Fruit fly (Drosophila melanogaster) Kc167 (cell line): ENCODE data around the gene nAChRbeta3.

Experiments
- Myc ChIP-seq: fragments of >200 bp; optimal IDR thresholded peaks from 2 replicates; lab custom pipeline; 2017; ENCODE audit warnings: missing external identifiers
- Sin3A ChIP-seq: fragments of >200 bp; optimal IDR thresholded peaks from 2 replicates; lab custom pipeline; 2018; ENCODE audit warnings: missing external identifiers
- h ChIP-seq: fragments of >200 bp; optimal IDR thresholded peaks from 3 replicates; lab custom pipeline; 2018; ENCODE audit warnings: missing external identifiers
- insv ChIP-seq: fragments of >200 bp; optimal IDR thresholded peaks from 3 replicates; lab custom pipeline; 2018; ENCODE audit warnings: missing external identifiers
- psq ChIP-seq: fragments of >200 bp; optimal IDR thresholded peaks from 2 replicates; lab custom pipeline; 2017; ENCODE audit warnings: missing external identifiers
- ttk ChIP-seq: sonication (Bioruptor generic); optimal IDR thresholded peaks from 2 replicates; lab custom pipeline; 2017; ENCODE audit warnings: missing external identifiers

nAChRbeta3 gene

dm6 chr2L:533734-534133 is 11.2 kb upstream of the nAChRbeta3 start:
- TF ChIP-seq Sin3A = no peak
- no peak for TF ChIP-seq insv (lab: Kevin White, UChicago)
- TF ChIP-seq h (lab: Kevin White, UChicago) = no peak
- TF ChIP-seq ttk = no peak
- no peak for TF ChIP-seq Myc (lab: Kevin White, UChicago)
- TF ChIP-seq psq (lab: Kevin White, UChicago) = no peak

DNA sequence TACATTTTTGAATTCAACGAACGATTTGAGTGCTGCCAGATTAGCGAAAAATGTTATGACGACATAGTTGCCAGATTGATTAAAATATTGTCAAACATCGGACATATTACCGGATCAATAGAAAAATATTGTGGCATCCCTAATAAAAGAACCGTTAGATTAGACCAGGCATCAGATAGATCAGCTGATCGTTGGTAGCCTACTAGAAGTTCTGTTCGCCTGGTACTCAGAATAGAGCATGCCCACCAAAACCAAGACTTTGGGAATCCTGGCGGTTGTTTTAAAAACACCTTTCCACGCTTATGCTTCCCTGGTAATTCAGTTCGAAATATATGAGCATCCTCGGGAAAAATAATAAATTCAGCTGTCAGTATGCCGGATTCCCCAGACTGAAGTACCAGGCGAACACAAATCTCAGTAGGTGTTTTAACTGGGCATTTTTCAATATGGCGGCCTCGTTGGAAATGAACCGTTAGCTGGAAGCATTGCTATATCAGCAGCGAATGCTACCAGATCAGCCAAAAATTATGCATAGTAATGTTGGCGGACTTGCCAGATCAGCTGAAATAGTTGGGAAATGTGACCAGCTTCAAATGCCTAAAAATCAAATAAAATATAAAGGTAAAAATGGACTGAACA is 4.2 kb upstream of the nAChRbeta3 start:
- no peak for TF ChIP-seq insv (lab: Kevin White, UChicago)
- no peak for TF ChIP-seq Sin3A
- TF ChIP-seq Myc (lab: Kevin White, UChicago) = no peak
- no peak for TF ChIP-seq psq (lab: Kevin White, UChicago)
- no peak for TF ChIP-seq h (lab: Kevin White, UChicago)
- no peak for TF ChIP-seq ttk

DNA sequence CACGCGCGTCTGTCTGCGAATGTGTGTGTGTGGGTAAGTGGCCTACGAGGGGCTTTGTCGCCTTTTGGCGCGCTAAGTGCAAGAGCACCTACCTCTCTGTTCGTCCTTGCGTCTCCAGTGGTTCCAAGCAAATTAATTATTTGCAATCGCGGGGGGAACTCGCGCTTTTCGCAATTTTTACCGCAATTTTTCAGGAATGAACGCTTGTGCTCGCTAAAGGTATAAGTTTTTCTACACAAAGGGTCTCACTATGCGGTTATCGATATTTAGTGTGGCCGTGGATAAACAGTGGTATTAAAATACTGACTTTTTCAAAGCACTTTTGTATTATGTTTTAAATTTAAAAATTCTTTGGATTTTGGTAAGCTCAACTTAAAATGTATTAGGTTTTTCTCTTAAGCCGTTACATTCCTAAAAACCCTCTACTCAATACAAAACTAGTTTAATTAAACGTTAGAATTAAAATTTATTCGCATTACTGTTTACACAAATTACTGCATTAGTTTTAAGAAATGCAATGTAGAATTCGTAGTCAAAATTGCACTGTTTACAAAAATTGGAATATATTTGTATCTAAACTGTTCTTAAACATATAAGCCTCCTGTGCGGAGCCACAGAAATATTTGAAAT is 2.5 kb upstream of the nAChRbeta3 start, which contains the start of gene lwr:
Gene lwr, minus strand, starts transcription at position 243 of the 630 bp plus-strand sequence.
- TF ChIP-seq ttk = no peak
- no peak for TF ChIP-seq Sin3A
- TF ChIP-seq Myc (lab: Kevin White, UChicago) = no peak
- TF ChIP-seq h (lab: Kevin White, UChicago) = no peak

dm6 chr2L:543799-544198 is 1.1 kb upstream of the nAChRbeta3 start:
- no peak for TF ChIP-seq insv (lab: Kevin White, UChicago)
- no peak for TF ChIP-seq Sin3A
- TF ChIP-seq ttk = peak; percentile 97
- TF ChIP-seq Myc (lab: Kevin White, UChicago) = no peak
- TF ChIP-seq h (lab: Kevin White, UChicago) = no peak

dm6 chr2L:547978-548377 is 3.0 kb downstream of the nAChRbeta3 start:
- no peak for TF ChIP-seq ttk
- TF ChIP-seq h (lab: Kevin White, UChicago) = no peak
- TF ChIP-seq Myc (lab: Kevin White, UChicago) = no peak
- no peak for TF ChIP-seq insv (lab: Kevin White, UChicago)
- no peak for TF ChIP-seq Sin3A

dm6 chr2L:549637-550036 is 4.7 kb downstream of the nAChRbeta3 start:
- TF ChIP-seq h (lab: Kevin White, UChicago) (no peak), ttk (no peak)

DNA sequence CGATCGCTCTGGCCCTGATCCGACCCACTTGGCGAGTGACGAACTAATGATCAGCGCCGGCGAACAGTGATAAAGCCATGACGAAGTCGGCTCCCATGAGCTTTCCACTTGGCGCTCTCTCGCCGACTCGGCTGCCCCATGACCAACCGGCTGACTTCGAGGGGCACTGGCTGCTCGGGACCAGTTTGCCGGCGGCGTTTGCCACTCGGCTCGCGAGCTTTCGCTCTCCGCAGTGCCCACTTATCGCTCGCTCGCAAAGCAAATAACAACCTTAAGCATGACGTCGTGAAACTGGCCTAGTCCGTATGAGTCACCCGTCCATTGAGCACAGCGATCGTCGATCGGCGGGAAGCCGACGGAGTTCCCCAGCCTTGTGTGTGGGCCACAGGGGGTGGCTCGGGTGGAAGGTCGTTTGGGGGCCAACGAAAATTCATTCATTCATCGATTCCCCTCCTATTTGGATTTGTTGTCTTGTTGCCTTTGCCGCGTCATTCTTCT is 7.6 kb downstream of the nAChRbeta3 start, which contains the start of gene Ets21C:
Gene Ets21C, minus strand, starts transcription at position 492 of the 498 bp plus-strand sequence.
- peak; percentile 21 for TF ChIP-seq insv (lab: Kevin White, UChicago)
- no peak for TF ChIP-seq h (lab: Kevin White, UChicago)

DNA sequence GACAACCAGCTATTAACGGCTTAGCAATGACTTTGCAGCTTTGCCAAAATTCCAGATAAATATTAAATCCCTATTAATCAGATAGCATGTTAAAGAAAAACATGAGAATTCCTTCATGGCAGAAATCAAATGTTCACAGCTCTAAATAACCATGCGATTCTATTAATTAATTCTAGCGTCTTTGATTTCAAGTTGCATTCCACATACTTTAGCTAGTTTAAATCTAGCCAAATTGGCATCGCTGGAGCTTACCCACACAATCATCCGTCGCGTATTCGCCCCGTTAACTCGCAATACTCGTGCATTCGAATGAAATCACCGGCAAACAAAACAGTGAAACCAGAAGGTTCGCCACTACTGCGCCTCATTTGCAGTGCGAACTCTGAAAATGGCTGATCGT is 14.4 kb downstream of the nAChRbeta3 start, which contains the start of gene Tspo:
Gene Tspo, plus strand, starts transcription at position 302 of the 400 bp plus-strand sequence.
- TF ChIP-seq psq (lab: Kevin White, UChicago) (no peak), h (lab: Kevin White, UChicago) (no peak), insv (lab: Kevin White, UChicago) (no peak)

- TF ChIP-seq insv (lab: Kevin White, UChicago) (no peak), ttk (no peak), psq (lab: Kevin White, UChicago) (no peak)
These were observed 15.0 kb downstream of the nAChRbeta3 start, which contains the start of gene rempA for dm6 chr2L:559770-560567. Gene rempA, minus strand, starts transcription at chr2L:560310.

- TF ChIP-seq Myc (lab: Kevin White, UChicago) = no peak
- TF ChIP-seq ttk = no peak
- no peak for TF ChIP-seq insv (lab: Kevin White, UChicago)
- TF ChIP-seq h (lab: Kevin White, UChicago) = no peak
- no peak for TF ChIP-seq Sin3A
- no peak for TF ChIP-seq psq (lab: Kevin White, UChicago)
These were observed 18.4 kb downstream of the nAChRbeta3 start for dm6 chr2L:563314-563713.

DNA sequence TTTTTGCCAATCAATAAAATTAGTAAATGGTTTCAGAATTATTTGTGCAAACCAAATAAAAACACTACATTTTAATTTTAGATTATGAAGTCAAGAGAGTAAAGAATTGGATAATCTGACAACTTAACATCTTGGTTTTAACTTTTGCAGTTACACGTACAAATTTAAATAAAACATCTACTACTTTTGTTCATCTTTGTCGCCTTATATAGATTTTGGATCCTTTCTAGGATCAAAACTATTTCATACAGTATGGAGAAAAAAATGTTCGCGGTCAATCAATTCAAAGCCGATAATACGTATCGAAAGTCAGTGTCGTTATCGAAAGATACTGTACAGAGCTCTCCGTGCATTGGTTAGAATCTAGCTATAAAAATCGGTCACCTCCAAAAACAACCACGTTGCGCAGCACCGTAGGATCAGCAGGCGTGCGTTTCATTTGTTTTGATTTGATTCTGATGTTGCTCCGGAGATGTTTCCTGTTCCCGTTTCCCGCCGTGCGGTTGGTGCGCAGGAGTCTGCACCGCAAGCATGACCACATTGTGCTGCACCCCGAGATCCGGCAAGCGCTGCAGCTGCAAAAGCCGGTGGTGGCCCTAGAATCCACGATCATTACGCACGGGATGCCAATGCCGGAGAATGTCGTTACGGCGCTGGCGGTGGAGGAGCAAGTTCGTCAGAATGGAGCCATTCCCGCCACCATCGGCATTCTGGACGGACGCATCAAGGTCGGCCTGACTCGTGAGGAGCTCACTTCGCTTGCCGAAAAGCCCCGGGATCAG is 19.0 kb downstream of the nAChRbeta3 start, which contains the start of the genes uncNacbeta and CG2794:
Gene uncNacbeta, minus strand, starts transcription at position 51 of the 782 bp plus-strand sequence.
Gene CG2794, plus strand, starts transcription at position 395 of the 782 bp plus-strand sequence.
- TF ChIP-seq Myc (lab: Kevin White, UChicago) (no peak), ttk (no peak), psq (lab: Kevin White, UChicago) (no peak), h (lab: Kevin White, UChicago) (no peak), Sin3A (no peak), insv (lab: Kevin White, UChicago) (no peak)
